Fruit fly (Drosophila melanogaster) whole organism, adult: ENCODE measurements around the gene soti.
A peak's percentile ranks its signal among the peaks of the same experiment; 100 is the strongest.

Source experiments
- CG11617 ChIP-seq: fragments of 200-800 bp; sonication (Bioruptor generic); optimal IDR thresholded peaks from 2 replicates; lab custom pipeline; 2017; ENCODE audit warnings: mild to moderate bottlenecking, missing biosample characterization, missing genetic modification reagents, missing genetic modification characterization
- CG12768 ChIP-seq: fragments of 200-800 bp; sonication (Bioruptor generic); optimal IDR thresholded peaks from 2 replicates; lab custom pipeline; 2017; ENCODE audit warnings: missing biosample characterization, missing genetic modification characterization, mild to moderate bottlenecking, moderate library complexity, missing genetic modification reagents
- CG14711 ChIP-seq: fragments of 200-800 bp; sonication (Bioruptor generic); optimal IDR thresholded peaks from 2 replicates; lab custom pipeline; 2018; ENCODE audit warnings: missing biosample characterization, mild to moderate bottlenecking, missing genetic modification characterization, moderate library complexity
- CG1620 ChIP-seq: fragments of 200-800 bp; sonication (Bioruptor generic); optimal IDR thresholded peaks from 2 replicates; lab custom pipeline; 2016; ENCODE audit warnings: missing biosample characterization, missing genetic modification characterization
- CG33017 ChIP-seq: fragments of 200-800 bp; sonication (Bioruptor generic); optimal IDR thresholded peaks from 2 replicates; lab custom pipeline; 2018; ENCODE audit warnings: missing biosample characterization, mild to moderate bottlenecking, missing genetic modification characterization, moderate library complexity
- CG5204 ChIP-seq: fragments of 200-800 bp; sonication (Bioruptor generic); optimal IDR thresholded peaks from 2 replicates; lab custom pipeline; 2016; ENCODE audit warnings: missing biosample characterization, missing genetic modification characterization
- CG7045 ChIP-seq: fragments of 200-800 bp; sonication (Bioruptor generic); optimal IDR thresholded peaks from 2 replicates; lab custom pipeline; 2017; ENCODE audit warnings: missing biosample characterization, mild to moderate bottlenecking, missing genetic modification characterization
- CG7101 ChIP-seq: fragments of 200-800 bp; sonication (Bioruptor generic); optimal IDR thresholded peaks from 2 replicates; lab custom pipeline; 2018; ENCODE audit warnings: missing biosample characterization, mild to moderate bottlenecking, missing genetic modification characterization, moderate library complexity
- Clk ChIP-seq: fragments of 200-800 bp; sonication (Bioruptor generic); optimal IDR thresholded peaks from 2 replicates; lab custom pipeline; 2017; ENCODE audit warnings: missing biosample characterization, missing genetic modification characterization
- Crg-1 ChIP-seq: fragments of 200-800 bp; sonication (Bioruptor generic); optimal IDR thresholded peaks from 2 replicates; lab custom pipeline; 2016; ENCODE audit warnings: missing biosample characterization, missing genetic modification characterization
- Hr96 ChIP-seq: fragments of 200-800 bp; sonication (Bioruptor generic); optimal IDR thresholded peaks from 2 replicates; lab custom pipeline; 2016; ENCODE audit warnings: missing biosample characterization, missing genetic modification characterization
- Mnt ChIP-seq: fragments of 200-800 bp; sonication (Bioruptor generic); optimal IDR thresholded peaks from 2 replicates; lab custom pipeline; 2016; ENCODE audit warnings: missing biosample characterization, mild to moderate bottlenecking, missing genetic modification characterization
- bab1 ChIP-seq: fragments of 200-800 bp; sonication (Bioruptor generic); optimal IDR thresholded peaks from 3 replicates; lab custom pipeline; 2019; ENCODE audit warnings: missing biosample characterization, mild to moderate bottlenecking, missing genetic modification characterization, moderate library complexity
- cic ChIP-seq: fragments of 200-800 bp; sonication (Bioruptor generic); optimal IDR thresholded peaks from 2 replicates; lab custom pipeline; 2017; ENCODE audit warnings: missing biosample characterization, mild to moderate bottlenecking, missing genetic modification characterization, moderate library complexity
- cnc ChIP-seq, 2 experiments: fragments of >200 bp; optimal IDR thresholded peaks; 2 replicates each; lab custom pipeline; 2017
- kay ChIP-seq: fragments of 200-800 bp; sonication (Bioruptor generic); peaks from one replicate; lab custom pipeline; 2016; ENCODE audit warnings: missing biosample characterization, missing genetic modification characterization, borderline replicate concordance
- ovo ChIP-seq: fragments of 200-800 bp; sonication (Bioruptor generic); optimal IDR thresholded peaks from 2 replicates; lab custom pipeline; 2016; ENCODE audit warnings: missing biosample characterization, missing genetic modification characterization
- pad ChIP-seq: fragments of 200-800 bp; sonication (Bioruptor generic); optimal IDR thresholded peaks from 3 replicates; lab custom pipeline; 2017; ENCODE audit warnings: missing biosample characterization, missing genetic modification characterization, mild to moderate bottlenecking, moderate library complexity, missing genetic modification reagents
- tj ChIP-seq: fragments of 200-800 bp; sonication (Bioruptor generic); optimal IDR thresholded peaks from 3 replicates; lab custom pipeline; 2017; ENCODE audit warnings: missing biosample characterization, mild to moderate bottlenecking, missing genetic modification characterization, moderate library complexity
- toe ChIP-seq: fragments of 200-800 bp; sonication (Bioruptor generic); optimal IDR thresholded peaks from 2 replicates; lab custom pipeline; 2016; ENCODE audit warnings: missing biosample characterization, missing genetic modification characterization

The soti gene

dm6 chr3R:14366882-14367281 is 14.6 kb downstream of the soti start:
- no peak for TF ChIP-seq CG11617 (GFP tag; lab: Kevin White, UChicago)
- TF ChIP-seq bab1 (GFP tag; lab: Kevin White, UChicago), result no peak
- no peak for TF ChIP-seq Hr96 (GFP tag; lab: Kevin White, UChicago)
- TF ChIP-seq tj (GFP tag; lab: Kevin White, UChicago), result no peak
- no peak for TF ChIP-seq ovo (GFP tag; lab: Kevin White, UChicago)
- TF ChIP-seq CG1620 (GFP tag; lab: Kevin White, UChicago), result no peak
- no peak for TF ChIP-seq CG33017 (tag; lab: Kevin White, UChicago)
- no peak for TF ChIP-seq cic
- TF ChIP-seq CG12768 (GFP tag; lab: Kevin White, UChicago), result no peak
- TF ChIP-seq CG14711, result no peak
- no peak for TF ChIP-seq cnc (optimal IDR thresholded peaks at IDR 0.05; lab: Kevin White, UChicago)
- no peak for TF ChIP-seq Mnt (GFP tag; lab: Kevin White, UChicago)
- TF ChIP-seq Crg-1 (GFP tag; lab: Kevin White, UChicago), result no peak
- TF ChIP-seq CG5204, result no peak
- no peak for TF ChIP-seq pad

dm6 chr3R:14365918-14366317 is 15.6 kb downstream of the soti start:
- peak; percentile 96 for TF ChIP-seq tj (GFP tag; lab: Kevin White, UChicago)
- peak; percentile 6 for TF ChIP-seq bab1 (GFP tag; lab: Kevin White, UChicago)
- TF ChIP-seq pad, result no peak
- peak; percentile 55 for TF ChIP-seq CG12768 (GFP tag; lab: Kevin White, UChicago)
- peak; percentile 3 for TF ChIP-seq cic
- TF ChIP-seq cnc (optimal IDR thresholded peaks at IDR 0.05; lab: Kevin White, UChicago), result peak in 1 of 2 experiments; percentile 92

dm6 chr3R:14364156-14364555 is 17.3 kb downstream of the soti start:
- peak; percentile 44 for TF ChIP-seq CG12768 (GFP tag; lab: Kevin White, UChicago)
- TF ChIP-seq cnc (optimal IDR thresholded peaks at IDR 0.05; lab: Kevin White, UChicago), result no peak
- peak; percentile 19 for TF ChIP-seq cic
- TF ChIP-seq CG7101, result no peak

dm6 chr3R:14363172-14363571 is 18.3 kb downstream of the soti start:
- TF ChIP-seq CG5204 (no peak), CG14711 (no peak), tj (GFP tag; lab: Kevin White, UChicago) (peak; percentile 57)

dm6 chr3R:14361741-14362232 is 19.7 kb downstream of the soti start, which contains the start of gene Dnaaf5:
TSS of gene Dnaaf5 (minus strand) at chr3R:14361786.
- TF ChIP-seq Hr96 (GFP tag; lab: Kevin White, UChicago), result peak; percentile 14
- TF ChIP-seq kay, result peak; percentile 83
- peak; percentile 10 for TF ChIP-seq tj (GFP tag; lab: Kevin White, UChicago)
- TF ChIP-seq cnc (optimal IDR thresholded peaks at IDR 0.05; lab: Kevin White, UChicago), result no peak
- peak; percentile 4 for TF ChIP-seq bab1 (GFP tag; lab: Kevin White, UChicago)
- TF ChIP-seq CG5204, result peak; percentile 42
- peak; percentile 53 for TF ChIP-seq toe (GFP tag; lab: Kevin White, UChicago)
- no peak for TF ChIP-seq CG14711
- TF ChIP-seq Crg-1 (GFP tag; lab: Kevin White, UChicago), result peak; percentile 78
- TF ChIP-seq Clk (GFP tag; lab: Kevin White, UChicago), result no peak
- peak; percentile 33 for TF ChIP-seq ovo (GFP tag; lab: Kevin White, UChicago)
- peak; percentile 53 for TF ChIP-seq CG11617 (GFP tag; lab: Kevin White, UChicago)
- TF ChIP-seq Mnt (GFP tag; lab: Kevin White, UChicago), result peak; percentile 75
- peak; percentile 43 for TF ChIP-seq CG7101
- TF ChIP-seq CG33017 (tag; lab: Kevin White, UChicago), result peak; percentile 20
- peak; percentile 45 for TF ChIP-seq pad
- peak; percentile 56 for TF ChIP-seq CG12768 (GFP tag; lab: Kevin White, UChicago)
- no peak for TF ChIP-seq CG1620 (GFP tag; lab: Kevin White, UChicago)
- peak; percentile 63 for TF ChIP-seq cic
- TF ChIP-seq CG7045 (GFP tag; lab: Kevin White, UChicago), result peak; percentile 55

dm6 chr3R:14357405-14357804 is 24.1 kb downstream of the soti start:
- TF ChIP-seq cic, result no peak
- TF ChIP-seq CG7101, result peak; percentile 7
- no peak for TF ChIP-seq CG11617 (GFP tag; lab: Kevin White, UChicago)
- no peak for TF ChIP-seq CG1620 (GFP tag; lab: Kevin White, UChicago)
- TF ChIP-seq CG14711, result no peak
- no peak for TF ChIP-seq CG7045 (GFP tag; lab: Kevin White, UChicago)
- TF ChIP-seq bab1 (GFP tag; lab: Kevin White, UChicago), result peak; percentile 27
- TF ChIP-seq CG5204, result no peak
- TF ChIP-seq tj (GFP tag; lab: Kevin White, UChicago), result no peak
- no peak for TF ChIP-seq Clk (GFP tag; lab: Kevin White, UChicago)

dm6 chr3R:14356619-14357018 is 24.9 kb downstream of the soti start:
- TF ChIP-seq cic (no peak), tj (GFP tag; lab: Kevin White, UChicago) (no peak), CG7101 (no peak), kay (no peak), toe (GFP tag; lab: Kevin White, UChicago) (no peak), CG5204 (no peak), CG1620 (GFP tag; lab: Kevin White, UChicago) (no peak)
